Fruit fly (Drosophila melanogaster) whole organism, wandering third instar larva: ENCODE data around the gene CG9582.

Source experiments
- lola ChIP-seq: fragments of >200 bp; optimal IDR thresholded peaks from 2 replicates; lab custom pipeline; 2017; ENCODE audit warnings: missing biosample characterization, missing genetic modification characterization
- rgr ChIP-seq: fragments of 200-800 bp; sonication (Bioruptor generic); optimal IDR thresholded peaks from 3 replicates; lab custom pipeline; 2016; ENCODE audit warnings: missing biosample characterization, mild to moderate bottlenecking, missing genetic modification characterization
- usp ChIP-seq: fragments of >200 bp; optimal IDR thresholded peaks from 2 replicates; lab custom pipeline; 2017; ENCODE audit warnings: missing biosample characterization, missing genetic modification characterization

- TF ChIP-seq lola (GFP tag; lab: Kevin White, UChicago) = no peak
- TF ChIP-seq rgr (GFP tag; lab: Kevin White, UChicago) = no peak
- no peak for TF ChIP-seq usp (GFP tag; lab: Kevin White, UChicago)
These were observed 51.3 kb downstream of the CG9582 start, which contains the start of gene CG18662 for dm6 chr2L:8980359-8980758.
